Fruit fly (Drosophila melanogaster) whole organism: ENCODE results near the gene CG42688.
A peak's percentile ranks its signal among the peaks of the same experiment; 100 is the strongest.

Source experiments
- CG8478 ChIP-seq: fragments of >200 bp; optimal IDR thresholded peaks from 2 replicates; lab custom pipeline; 2018; ENCODE audit warnings: inconsistent platforms
- Dll ChIP-seq: fragments of >200 bp; optimal IDR thresholded peaks from 2 replicates; lab custom pipeline; 2017
- EcR ChIP-seq, 2 experiments: fragments of >200 bp; optimal IDR thresholded peaks; 2 replicates each; lab custom pipeline; 2017; ENCODE audit warnings: missing biosample characterization in 2 of 2, missing genetic modification characterization in 2 of 2, missing genetic modification reagents in 2 of 2
- pan ChIP-seq: fragments of >200 bp; optimal IDR thresholded peaks from 2 replicates; lab custom pipeline; 2017
- psq ChIP-seq: fragments of >200 bp; optimal IDR thresholded peaks from 2 replicates; lab custom pipeline; 2017
- usp ChIP-seq: fragments of >200 bp; optimal IDR thresholded peaks from 2 replicates; lab custom pipeline; 2017; ENCODE audit warnings: missing biosample characterization, missing genetic modification characterization, mixed read lengths

Gene CG42688

dm6 chr2L:19167135-19167681 is 15.4 kb downstream of the CG42688 start:
- TF ChIP-seq CG8478 (lab: Kevin White, UChicago) = no peak
- TF ChIP-seq pan = no peak
- TF ChIP-seq psq (lab: Kevin White, UChicago) = no peak
- TF ChIP-seq usp = no peak
- no peak for TF ChIP-seq EcR (GFP tag; optimal IDR thresholded peaks at IDR 0.05; lab: Kevin White, UChicago)
- no peak for TF ChIP-seq Dll (lab: Kevin White, UChicago)

dm6 chr2L:19165998-19166397 is 16.6 kb downstream of the CG42688 start:
- TF ChIP-seq EcR (GFP tag; optimal IDR thresholded peaks at IDR 0.05; lab: Kevin White, UChicago) = no peak
- no peak for TF ChIP-seq CG8478 (lab: Kevin White, UChicago)
- no peak for TF ChIP-seq pan

dm6 chr2L:19164933-19165813 is 17.4 kb downstream of the CG42688 start:
- TF ChIP-seq EcR (GFP tag; optimal IDR thresholded peaks at IDR 0.05; lab: Kevin White, UChicago) = no peak
- no peak for TF ChIP-seq psq (lab: Kevin White, UChicago)
- no peak for TF ChIP-seq pan
- no peak for TF ChIP-seq Dll (lab: Kevin White, UChicago)
- no peak for TF ChIP-seq usp
- TF ChIP-seq CG8478 (lab: Kevin White, UChicago) = no peak

dm6 chr2L:19163975-19164371 is 18.6 kb downstream of the CG42688 start:
- TF ChIP-seq CG8478 (lab: Kevin White, UChicago) (no peak), Dll (lab: Kevin White, UChicago) (no peak), psq (lab: Kevin White, UChicago) (no peak), usp (no peak), pan (no peak)

DNA sequence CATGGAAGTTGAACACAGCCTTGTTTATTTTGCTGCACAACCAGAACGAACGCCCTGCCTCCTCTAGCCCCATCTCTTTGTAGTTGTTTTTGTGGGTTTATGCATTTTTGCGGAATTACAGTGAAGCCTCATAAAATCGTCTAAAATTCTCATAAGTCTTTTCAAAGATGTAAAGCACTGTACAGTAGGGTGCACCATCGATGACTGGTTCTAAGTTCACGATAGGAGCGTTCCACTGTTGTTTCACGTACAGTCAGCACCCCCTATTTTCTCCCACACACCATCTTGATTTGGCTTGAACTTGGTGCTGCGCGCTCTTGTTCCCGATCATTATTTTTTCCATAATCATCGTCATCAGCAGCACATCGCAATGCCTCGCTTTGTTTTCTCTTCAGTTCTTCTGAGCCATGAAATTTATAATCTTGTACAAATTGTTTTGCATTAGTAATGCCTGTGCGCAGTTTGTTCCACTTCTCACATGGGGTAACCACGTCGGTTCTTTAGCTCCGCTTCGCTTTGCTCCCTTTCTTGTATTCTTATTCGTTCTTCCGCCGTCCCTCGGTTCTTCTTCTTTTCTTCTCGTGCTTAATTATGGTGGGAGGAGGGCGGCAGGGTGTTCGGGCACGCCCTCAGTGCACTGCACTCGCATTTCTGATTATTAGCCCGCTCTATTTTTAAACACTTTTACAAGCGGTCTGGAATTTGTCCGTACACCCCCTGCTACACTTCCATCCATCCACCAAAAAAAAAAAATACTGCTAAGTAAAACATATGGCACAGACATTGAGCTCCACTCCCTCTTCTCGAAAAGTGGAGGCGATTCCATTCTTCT is 19.3 kb downstream of the CG42688 start:
- peak in 1 of 2 experiments; percentile 70 for TF ChIP-seq EcR (GFP tag; optimal IDR thresholded peaks at IDR 0.05; lab: Kevin White, UChicago)
- no peak for TF ChIP-seq CG8478 (lab: Kevin White, UChicago)
- TF ChIP-seq psq (lab: Kevin White, UChicago) = no peak

DNA sequence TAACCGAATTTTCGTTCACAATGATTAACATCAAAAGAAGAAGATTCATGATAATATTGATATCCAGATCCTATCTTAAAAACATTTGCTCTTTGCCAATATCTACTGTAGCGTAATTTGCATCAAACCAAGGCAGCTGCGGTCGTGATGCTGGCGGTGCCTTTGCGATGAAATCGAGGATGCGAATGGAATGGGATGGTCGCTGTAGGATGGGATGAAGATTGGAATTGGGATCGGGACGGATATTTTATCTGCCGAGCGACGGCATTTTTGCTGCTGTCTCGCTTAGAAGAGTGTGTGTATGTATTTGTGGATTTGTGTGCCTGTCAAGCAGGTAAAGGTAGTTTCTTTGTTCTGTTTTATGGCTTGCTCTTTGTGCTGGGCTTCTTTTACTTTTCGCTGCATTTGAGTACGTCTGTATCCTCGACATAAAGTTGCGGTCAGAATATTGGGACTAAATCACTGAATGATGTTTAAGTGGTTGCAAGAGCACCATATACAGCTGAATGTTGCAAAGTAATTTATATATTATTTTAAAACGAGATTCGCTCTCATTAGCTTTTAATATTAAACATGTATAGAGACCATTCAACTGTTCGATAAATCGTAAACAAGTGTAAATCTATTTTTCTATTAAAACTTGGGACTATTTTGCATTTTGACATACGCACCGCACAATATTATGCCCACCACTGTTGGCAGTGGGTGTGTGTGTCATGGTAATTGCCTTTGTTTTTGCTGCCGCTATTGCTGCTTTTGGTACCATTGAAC is 20.1 kb downstream of the CG42688 start:
- TF ChIP-seq EcR (GFP tag; optimal IDR thresholded peaks at IDR 0.05; lab: Kevin White, UChicago) (no peak), pan (no peak), psq (lab: Kevin White, UChicago) (no peak), Dll (lab: Kevin White, UChicago) (no peak), usp (no peak), CG8478 (lab: Kevin White, UChicago) (no peak)

- TF ChIP-seq CG8478 (lab: Kevin White, UChicago) = no peak
- no peak for TF ChIP-seq psq (lab: Kevin White, UChicago)
- TF ChIP-seq EcR (GFP tag; optimal IDR thresholded peaks at IDR 0.05; lab: Kevin White, UChicago) = peak in 1 of 2 experiments; percentile 94
- peak; percentile 82 for TF ChIP-seq Dll (lab: Kevin White, UChicago)
- TF ChIP-seq usp = no peak
- TF ChIP-seq pan = no peak
These were observed 21.2 kb downstream of the CG42688 start for dm6 chr2L:19161307-19161999.

DNA sequence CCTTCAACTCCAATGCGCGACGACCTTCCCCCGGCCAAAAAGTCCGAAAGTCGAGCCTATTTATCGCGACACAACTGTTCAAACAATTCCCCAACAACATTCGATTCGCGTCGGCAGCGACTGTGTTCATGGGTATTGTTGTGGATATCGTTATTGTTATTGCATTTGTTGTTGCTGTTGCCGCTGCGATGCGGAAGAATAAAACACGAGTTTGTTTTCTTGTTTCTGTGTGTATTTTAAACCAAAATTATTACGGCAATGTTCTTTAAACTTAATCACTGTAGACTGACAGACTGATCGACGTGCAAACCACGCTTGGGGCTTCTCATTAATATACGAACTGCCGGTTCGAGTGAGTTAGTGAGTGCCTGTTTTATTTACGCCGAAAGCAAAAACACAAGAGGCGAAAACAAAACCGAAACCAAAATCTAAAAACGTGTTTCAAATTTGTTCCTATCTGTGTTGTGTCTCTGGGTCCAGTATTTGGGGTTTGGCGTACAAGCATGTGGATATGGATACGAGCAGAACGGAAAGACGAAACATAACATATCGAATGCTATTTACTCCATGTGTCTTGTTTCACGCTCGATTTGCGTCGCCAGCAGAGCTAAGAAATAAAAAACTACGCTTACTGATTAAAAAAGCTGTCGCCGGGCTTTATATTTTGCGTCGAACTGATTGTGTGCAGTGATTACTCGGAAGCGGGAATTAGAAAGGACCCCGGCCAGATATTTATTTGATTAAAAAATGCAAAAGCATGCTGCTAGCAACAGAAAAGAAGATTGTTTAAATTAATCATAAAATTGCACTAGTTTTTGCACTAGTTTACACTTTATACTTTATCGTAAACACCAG is 22.8 kb downstream of the CG42688 start:
- no peak for TF ChIP-seq Dll (lab: Kevin White, UChicago)

DNA sequence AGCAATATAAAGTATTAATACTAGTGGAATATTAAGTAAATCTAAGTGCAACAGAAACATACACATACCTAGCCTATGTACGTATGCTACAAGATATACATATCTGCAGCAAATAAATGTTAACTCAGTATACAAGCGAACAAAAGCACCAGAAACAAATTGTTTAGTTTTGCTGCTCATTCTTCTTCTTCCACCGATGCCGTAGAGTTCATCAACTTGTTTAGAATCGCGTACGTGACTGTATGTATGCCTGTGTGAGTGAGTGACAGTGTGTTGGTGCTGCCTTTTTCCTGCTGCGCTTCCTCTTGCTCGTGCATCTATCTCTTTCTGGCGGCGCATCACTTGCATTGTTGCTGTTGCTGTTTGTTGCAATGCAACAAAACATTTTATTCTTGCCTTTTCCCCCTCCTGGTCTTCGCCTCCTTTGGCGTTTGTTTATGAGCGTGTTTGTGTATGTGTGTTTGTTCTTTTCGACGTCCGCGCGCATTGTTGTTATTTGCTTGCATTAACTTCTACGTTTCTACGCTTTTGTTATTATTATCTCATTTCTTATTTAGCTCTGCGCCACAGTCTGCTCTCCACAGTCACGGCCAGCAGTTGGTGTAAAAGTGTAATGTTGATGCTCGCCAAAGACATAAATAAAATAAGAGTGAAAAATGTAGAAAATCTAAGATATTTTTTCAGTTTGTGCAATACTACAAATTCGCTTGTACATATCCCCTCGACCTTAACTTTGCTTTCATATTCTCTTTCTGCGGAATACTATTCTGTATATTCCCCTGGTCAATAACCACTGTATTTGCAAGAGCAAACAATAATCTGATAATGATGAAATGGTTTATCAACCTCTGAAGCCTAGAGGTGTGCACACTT is 23.7 kb downstream of the CG42688 start:
- TF ChIP-seq pan (no peak), EcR (GFP tag; optimal IDR thresholded peaks at IDR 0.05; lab: Kevin White, UChicago) (peak; percentile 48 to 86)
